Worm (Caenorhabditis elegans) whole organism, late embryonic: ENCODE results near the gene ZC204.12.
"Not testable (repeated sequence)": the region's sequence is repeated elsewhere in the genome, so short reads cannot be mapped to it uniquely, and the experiment has no call there.

Experiments
- F13H6.1 ChIP-seq: sonication (generic microtip); optimal IDR thresholded peaks from 2 replicates; lab custom pipeline; 2016; ENCODE audit warnings: missing genetic modification characterization, missing compliant biosample characterization
- ahr-1 ChIP-seq: sonication (generic microtip); optimal IDR thresholded peaks from 2 replicates; lab custom pipeline; 2016; ENCODE audit warnings: missing genetic modification characterization, missing compliant biosample characterization
- ama-1 ChIP-seq: fragments of 150-350 bp; optimal IDR thresholded peaks from 2 replicates; lab custom pipeline; 2014
- ceh-18 ChIP-seq: sonication (generic microtip); optimal IDR thresholded peaks from 2 replicates; lab custom pipeline; 2016; ENCODE audit warnings: missing genetic modification characterization, missing compliant biosample characterization
- fkh-10 ChIP-seq: fragments of 150-350 bp; optimal IDR thresholded peaks from 2 replicates; lab custom pipeline; 2014; ENCODE audit warnings: missing biosample characterization, missing genetic modification reagents, missing genetic modification characterization
- gmeb-2 ChIP-seq: sonication (generic microtip); optimal IDR thresholded peaks from 2 replicates; lab custom pipeline; 2016; ENCODE audit warnings: missing genetic modification characterization, inconsistent platforms, missing compliant biosample characterization
- hlh-30 ChIP-seq: sonication (generic microtip); optimal IDR thresholded peaks from 2 replicates; lab custom pipeline; 2017; ENCODE audit warnings: antibody characterized with exemption, missing genetic modification characterization, missing compliant biosample characterization; ENCODE audit not compliant: insufficient read depth
- nfya-1 ChIP-seq: sonication (generic microtip); optimal IDR thresholded peaks from 2 replicates; lab custom pipeline; 2017; ENCODE audit warnings: missing genetic modification characterization, mild to moderate bottlenecking, missing compliant biosample characterization, antibody characterized with exemption, moderate library complexity
- nhr-11 ChIP-seq: fragments of 150-350 bp; optimal IDR thresholded peaks from 2 replicates; lab custom pipeline; 2014; ENCODE audit warnings: missing biosample characterization, missing genetic modification characterization
- pqm-1 ChIP-seq: sonication (generic microtip); optimal IDR thresholded peaks from 2 replicates; lab custom pipeline; 2016; ENCODE audit warnings: missing genetic modification characterization, missing compliant biosample characterization
- rnt-1 ChIP-seq: sonication (generic microtip); optimal IDR thresholded peaks from 2 replicates; lab custom pipeline; 2016; ENCODE audit warnings: missing genetic modification characterization, missing compliant biosample characterization
- tbx-2 ChIP-seq: sonication (generic microtip); optimal IDR thresholded peaks from 2 replicates; lab custom pipeline; 2016; ENCODE audit warnings: missing genetic modification characterization, missing compliant biosample characterization

- not testable (repeated sequence) for TF ChIP-seq nfya-1 (tag; lab: Kevin White, UChicago); nhr-11 (tag; lab: Kevin White, UChicago); ama-1; F13H6.1 (tag; lab: Kevin White, UChicago); tbx-2 (tag; lab: Kevin White, UChicago); gmeb-2 (tag; lab: Kevin White, UChicago); pqm-1 (tag; lab: Kevin White, UChicago); rnt-1 (tag; lab: Kevin White, UChicago); hlh-30 (tag; lab: Kevin White, UChicago); fkh-10 (GFP tag; lab: Kevin White, UChicago); ceh-18 (tag; lab: Kevin White, UChicago); ahr-1 (tag; lab: Kevin White, UChicago)
Measured at ce11 chrII:1632216-1632615, 24.9 kb downstream of the ZC204.12 start, which contains the start of gene C08E3.13.
